Fruit fly (Drosophila melanogaster) whole organism, embryonic: Measurements from ENCODE around the gene usp.

Experiments used
- ATbp ChIP-seq: fragments of 200-800 bp; sonication (Bioruptor generic); optimal IDR thresholded peaks from 2 replicates; lab custom pipeline; 2017; ENCODE audit warnings: missing biosample characterization, mild to moderate bottlenecking, missing genetic modification characterization, missing genetic modification reagents
- Blimp-1 ChIP-seq: fragments of 200-800 bp; sonication (Bioruptor generic); optimal IDR thresholded peaks from 3 replicates; lab custom pipeline; 2018; ENCODE audit warnings: missing biosample characterization, missing genetic modification characterization, mild to moderate bottlenecking, moderate library complexity, missing genetic modification reagents
- CG10654 ChIP-seq: fragments of 200-800 bp; sonication (Bioruptor generic); optimal IDR thresholded peaks from 2 replicates; lab custom pipeline; 2016; ENCODE audit warnings: missing biosample characterization, missing genetic modification characterization
- CG10979 ChIP-seq: fragments of 200-800 bp; sonication (Bioruptor generic); optimal IDR thresholded peaks from 2 replicates; lab custom pipeline; 2018; ENCODE audit warnings: missing biosample characterization, mild to moderate bottlenecking, missing genetic modification characterization, moderate library complexity
- CG11085 ChIP-seq: fragments of 200-800 bp; sonication (Bioruptor generic); IDR thresholded peaks from 2 replicates; pipeline ENCODE4 v1.3.6; 2022; ENCODE audit warnings: missing biosample characterization, missing genetic modification characterization
- CG11398 ChIP-seq: fragments of 200-800 bp; sonication (Bioruptor generic); optimal IDR thresholded peaks from 2 replicates; lab custom pipeline; 2016; ENCODE audit warnings: missing biosample characterization, missing genetic modification characterization
- CG11695 ChIP-seq: fragments of 200-800 bp; sonication (Bioruptor generic); IDR thresholded peaks from 3 replicates; pipeline ENCODE4 v1.3.6; 2022; ENCODE audit warnings: missing biosample characterization, missing genetic modification characterization
- CG12391 ChIP-seq: fragments of 200-800 bp; sonication (Bioruptor generic); optimal IDR thresholded peaks from 3 replicates; lab custom pipeline; 2018; ENCODE audit warnings: missing biosample characterization, mild to moderate bottlenecking, missing genetic modification characterization, moderate library complexity
- CG12769 ChIP-seq: fragments of 200-800 bp; sonication (Bioruptor generic); optimal IDR thresholded peaks from 2 replicates; lab custom pipeline; 2019; ENCODE audit warnings: missing biosample characterization, mild to moderate bottlenecking, missing genetic modification characterization, moderate library complexity
- CG12942 ChIP-seq: fragments of 200-800 bp; sonication (Bioruptor generic); optimal IDR thresholded peaks from 3 replicates; lab custom pipeline; 2016; ENCODE audit warnings: missing biosample characterization, missing genetic modification characterization
- CG13624 ChIP-seq: fragments of 200-800 bp; sonication (Bioruptor generic); optimal IDR thresholded peaks from 2 replicates; lab custom pipeline; 2016; ENCODE audit warnings: missing biosample characterization, missing genetic modification characterization
- CG13894 ChIP-seq: fragments of 200-800 bp; sonication (Bioruptor generic); optimal IDR thresholded peaks from 3 replicates; lab custom pipeline; 2018; ENCODE audit warnings: missing biosample characterization, mild to moderate bottlenecking, missing genetic modification characterization, moderate library complexity
- CG14860 ChIP-seq: fragments of 200-800 bp; sonication (Bioruptor generic); IDR thresholded peaks from 3 replicates; pipeline ENCODE4 v1.3.6; 2022; ENCODE audit warnings: missing biosample characterization, missing genetic modification characterization; ENCODE audit not compliant: partially characterized antibody
- CG15479 ChIP-seq: fragments of 200-800 bp; sonication (Bioruptor generic); optimal IDR thresholded peaks from 3 replicates; lab custom pipeline; 2019; ENCODE audit warnings: missing biosample characterization, mild to moderate bottlenecking, missing genetic modification characterization, moderate library complexity
- CG15514 ChIP-seq: fragments of 200-800 bp; sonication (Bioruptor generic); optimal IDR thresholded peaks from 3 replicates; lab custom pipeline; 2017; ENCODE audit warnings: missing biosample characterization, missing genetic modification characterization, mild to moderate bottlenecking, moderate library complexity, missing genetic modification reagents
- CG17829 ChIP-seq: fragments of 200-800 bp; optimal IDR thresholded peaks from 2 replicates; lab custom pipeline; 2019; ENCODE audit warnings: missing biosample characterization, mild to moderate bottlenecking, missing genetic modification characterization, moderate library complexity
- CG18262 ChIP-seq: fragments of 200-800 bp; optimal IDR thresholded peaks from 3 replicates; lab custom pipeline; 2019; ENCODE audit warnings: missing biosample characterization, mild to moderate bottlenecking, missing genetic modification characterization, moderate library complexity
- CG2120 ChIP-seq: fragments of 200-800 bp; sonication (Bioruptor generic); optimal IDR thresholded peaks from 3 replicates; lab custom pipeline; 2016; ENCODE audit warnings: missing biosample characterization, missing genetic modification characterization
- CG34224 ChIP-seq: fragments of 200-800 bp; sonication (Bioruptor generic); IDR thresholded peaks from 3 replicates; pipeline ENCODE4 v1.3.6; 2022; ENCODE audit warnings: missing biosample characterization, missing genetic modification characterization; ENCODE audit not compliant: partially characterized antibody
- CG7839 ChIP-seq: fragments of 200-800 bp; sonication (Bioruptor generic); optimal IDR thresholded peaks from 3 replicates; lab custom pipeline; 2018; ENCODE audit warnings: missing biosample characterization, mild to moderate bottlenecking, missing genetic modification characterization, moderate library complexity
- CG7987 ChIP-seq: fragments of 200-800 bp; sonication (Bioruptor generic); optimal IDR thresholded peaks from 2 replicates; lab custom pipeline; 2018; ENCODE audit warnings: missing biosample characterization, mild to moderate bottlenecking, missing genetic modification characterization, moderate library complexity
- CG9932 ChIP-seq: fragments of 200-800 bp; sonication (Bioruptor generic); IDR thresholded peaks from 2 replicates; pipeline ENCODE4 v1.3.6; 2022; ENCODE audit warnings: missing biosample characterization, missing genetic modification characterization
- Deaf1 ChIP-seq: fragments of 200-800 bp; optimal IDR thresholded peaks from 3 replicates; lab custom pipeline; 2019; ENCODE audit warnings: missing biosample characterization, mild to moderate bottlenecking, missing genetic modification characterization, moderate library complexity
- Doc3 ChIP-seq: fragments of 200-800 bp; sonication (Bioruptor generic); IDR thresholded peaks from 3 replicates; pipeline ENCODE4 v1.3.6; 2022; ENCODE audit warnings: missing biosample characterization, missing genetic modification characterization; ENCODE audit not compliant: partially characterized antibody
- Drgx ChIP-seq: fragments of 200-800 bp; sonication (Bioruptor generic); IDR thresholded peaks from 2 replicates; pipeline ENCODE4 v1.3.6; 2022; ENCODE audit warnings: missing biosample characterization, missing genetic modification characterization
- Eip74EF ChIP-seq, 2 experiments: fragments of 200-800 bp in 1 of 2; fragments of >200 bp in 1 of 2; sonication (Bioruptor generic) in 1 of 2; optimal IDR thresholded peaks; 2 replicates each; lab custom pipeline; 2017 to 2019; ENCODE audit warnings: missing biosample characterization in 2 of 2, missing genetic modification characterization in 2 of 2, mild to moderate bottlenecking in 1 of 2, moderate library complexity in 1 of 2
- GATAe ChIP-seq: fragments of 200-800 bp; sonication (Bioruptor generic); conservative IDR thresholded peaks from 2 replicates; pipeline ENCODE4 v1.3.6; 2022; ENCODE audit warnings: missing biosample characterization, missing genetic modification characterization
- MESR4 ChIP-seq: fragments of 200-800 bp; sonication (Bioruptor generic); optimal IDR thresholded peaks from 2 replicates; lab custom pipeline; 2018; ENCODE audit warnings: missing biosample characterization, mild to moderate bottlenecking, missing genetic modification characterization, moderate library complexity
- Mad ChIP-seq: fragments of 200-800 bp; sonication (Bioruptor generic); optimal IDR thresholded peaks from 2 replicates; lab custom pipeline; 2016; ENCODE audit warnings: missing biosample characterization, missing genetic modification characterization
- Mes4 ChIP-seq: fragments of 200-800 bp; sonication (Bioruptor generic); optimal IDR thresholded peaks from 2 replicates; lab custom pipeline; 2016; ENCODE audit warnings: missing biosample characterization, missing genetic modification characterization
- Poxn ChIP-seq: fragments of 200-800 bp; sonication (Bioruptor generic); IDR thresholded peaks from 2 replicates; pipeline ENCODE4 v1.3.6; 2022; ENCODE audit warnings: missing biosample characterization, missing genetic modification characterization
- Stat92E ChIP-seq, 3 experiments: fragments of >200 bp in 2 of 3; fragments of 200-800 bp in 1 of 3; sonication (Bioruptor generic) in 1 of 3; optimal IDR thresholded peaks; 2 replicates each; lab custom pipeline; 2017 to 2019; ENCODE audit warnings: missing biosample characterization in 3 of 3, missing genetic modification characterization in 3 of 3, mild to moderate bottlenecking in 1 of 3, moderate library complexity in 1 of 3
- TFAM ChIP-seq: fragments of 200-800 bp; sonication (Bioruptor generic); optimal IDR thresholded peaks from 2 replicates; lab custom pipeline; 2017; ENCODE audit warnings: missing biosample characterization, missing genetic modification characterization, inconsistent platforms
- Usf ChIP-seq: fragments of 200-800 bp; sonication (Bioruptor generic); optimal IDR thresholded peaks from 2 replicates; lab custom pipeline; 2017; ENCODE audit warnings: missing genotype, missing biosample characterization, missing genetic modification characterization
- dpn ChIP-seq, 2 experiments: fragments of 200-800 bp; sonication (Bioruptor generic); optimal IDR thresholded peaks; 3 replicates each; lab custom pipeline; 2016; ENCODE audit warnings: missing biosample characterization in 2 of 2, missing genetic modification characterization in 2 of 2
- eve ChIP-seq, 2 experiments: fragments of >200 bp; optimal IDR thresholded peaks; 2 replicates each; lab custom pipeline; 2017; ENCODE audit warnings: missing biosample characterization in 2 of 2, missing genetic modification characterization in 2 of 2
- fru ChIP-seq: fragments of >200 bp; optimal IDR thresholded peaks from 2 replicates; lab custom pipeline; 2017
- gce ChIP-seq: fragments of 200-800 bp; sonication (Bioruptor generic); IDR thresholded peaks from 3 replicates; pipeline ENCODE4 v1.3.6; 2022; ENCODE audit warnings: missing biosample characterization, missing genetic modification characterization
- gcm2 ChIP-seq: fragments of 200-800 bp; sonication (Bioruptor generic); optimal IDR thresholded peaks from 2 replicates; lab custom pipeline; 2016; ENCODE audit warnings: missing biosample characterization, missing genetic modification characterization
- lola ChIP-seq, 3 experiments: fragments of >200 bp in 2 of 3; fragments of 200-800 bp in 1 of 3; sonication (Bioruptor generic) in 1 of 3; optimal IDR thresholded peaks; 2 replicates each; lab custom pipeline; 2017 to 2019; ENCODE audit warnings: missing biosample characterization in 3 of 3, missing genetic modification characterization in 3 of 3, mild to moderate bottlenecking in 1 of 3, moderate library complexity in 1 of 3
- lov ChIP-seq, 2 experiments: fragments of 200-800 bp in 1 of 2; fragments of >200 bp in 1 of 2; sonication (Bioruptor generic) in 1 of 2; IDR thresholded peaks in 1 of 2; optimal IDR thresholded peaks in 1 of 2; 2 replicates in 1 of 2; 3 replicates in 1 of 2; pipeline versions ENCODE4 v1.3.6 to Lab custom; 2017 to 2022; ENCODE audit warnings: missing biosample characterization in 1 of 2, missing genetic modification characterization in 1 of 2
- pan ChIP-seq, 4 experiments: fragments of >200 bp in 3 of 4; fragments of 200-800 bp in 1 of 4; sonication (Bioruptor generic) in 1 of 4; optimal IDR thresholded peaks in 3 of 4; IDR thresholded peaks in 1 of 4; 2 replicates each; pipeline versions ENCODE4 v1.3.6 to Lab custom; 2017 to 2022; ENCODE audit warnings: missing biosample characterization in 2 of 4, missing genetic modification characterization in 2 of 4, mixed read lengths in 1 of 4
- phol ChIP-seq: fragments of 200-800 bp; sonication (Bioruptor generic); optimal IDR thresholded peaks from 3 replicates; lab custom pipeline; 2018; ENCODE audit warnings: missing biosample characterization, mild to moderate bottlenecking, missing genetic modification characterization, moderate library complexity
- tup ChIP-seq: fragments of 200-800 bp; sonication (Bioruptor generic); optimal IDR thresholded peaks from 2 replicates; lab custom pipeline; 2016; ENCODE audit warnings: missing biosample characterization, mild to moderate bottlenecking, missing genetic modification characterization, moderate library complexity
- usp ChIP-seq: fragments of >200 bp; optimal IDR thresholded peaks from 2 replicates; lab custom pipeline; 2017; ENCODE audit warnings: missing biosample characterization, missing genetic modification characterization
- zfh2 ChIP-seq: fragments of 200-800 bp; sonication (Bioruptor generic); optimal IDR thresholded peaks from 2 replicates; lab custom pipeline; 2016; ENCODE audit warnings: missing biosample characterization, missing genetic modification characterization

The usp gene

dm6 chrX:2010010-2010873 is 31.9 kb downstream of the usp start, which contains the start of gene east (continued):
- TF ChIP-seq eve (GFP tag; optimal IDR thresholded peaks at IDR 0.05; lab: Kevin White, UChicago) (no peak), Doc3 (GFP tag; lab: Robert Waterston, UW) (no peak), CG2120 (GFP tag; lab: Kevin White, UChicago) (no peak), Blimp-1 (GFP tag; lab: Kevin White, UChicago) (no peak), Poxn (GFP tag; lab: Robert Waterston, UW) (no peak), CG12769 (tag; lab: Kevin White, UChicago) (no peak), Eip74EF (GFP tag; optimal IDR thresholded peaks at IDR 0.05; lab: Kevin White, UChicago) (peak in 1 of 2 experiments; percentile 39), Drgx (0 out of 2 replicates have a peak, but pooled peaks have one; percentile 5), Mad (no peak), CG15479 (GFP tag; lab: Kevin White, UChicago) (no peak), usp (GFP tag; lab: Kevin White, UChicago) (no peak), lola (GFP tag; optimal IDR thresholded peaks at IDR 0.05; lab: Kevin White, UChicago) (no peak), CG18262 (tag; lab: Kevin White, UChicago) (no peak), CG11085 (GFP tag; lab: Robert Waterston, UW) (no peak), CG11695 (GFP tag; lab: Robert Waterston, UW) (no peak), Deaf1 (tag; lab: Kevin White, UChicago) (peak; percentile 89), zfh2 (GFP tag; lab: Kevin White, UChicago) (no peak), gcm2 (GFP tag; lab: Kevin White, UChicago) (no peak), CG17829 (tag; lab: Kevin White, UChicago) (peak; percentile 46), dpn (GFP tag; optimal IDR thresholded peaks at IDR 0.05; lab: Kevin White, UChicago) (no peak), phol (tag; lab: Kevin White, UChicago) (peak; percentile 97), CG9932 (GFP tag; lab: Robert Waterston, UW) (no peak), fru (lab: Kevin White, UChicago) (no peak), gce (no peak), CG13624 (GFP tag; lab: Kevin White, UChicago) (no peak), TFAM (GFP tag; lab: Kevin White, UChicago) (no peak), CG14860 (GFP tag; lab: Robert Waterston, UW) (no peak), Stat92E (GFP tag; optimal IDR thresholded peaks at IDR 0.05; lab: Kevin White, UChicago) (no peak), CG34224 (0 out of 3 replicates have a peak, but pooled peaks have one; percentile 17), MESR4 (peak; percentile 79), ATbp (GFP tag; lab: Kevin White, UChicago) (no peak), CG10654 (GFP tag; lab: Kevin White, UChicago) (no peak), lov (optimal IDR thresholded peaks at IDR 0.05; lab: Kevin White, UChicago) (no peak), lov (GFP tag; IDR thresholded peaks at IDR 0.05; lab: Robert Waterston, UW) (0 out of 3 replicates have a peak, but pooled peaks have one; percentile 11)
- TF ChIP-seq, all 482 proteins: peak for 55

dm6 chrX:2009453-2010009 is 32.6 kb downstream of the usp start:
- TF ChIP-seq CG7987 (GFP tag; lab: Kevin White, UChicago) (no peak), CG15514 (peak; percentile 48), tup (GFP tag; lab: Kevin White, UChicago) (peak; percentile 31), GATAe (GFP tag; lab: Robert Waterston, UW) (no peak), pan (optimal IDR thresholded peaks at IDR 0.05; lab: Kevin White, UChicago) (no peak), pan (GFP tag; optimal IDR thresholded peaks at IDR 0.05 in 1 of 2, IDR thresholded peaks at IDR 0.05 in 1 of 2) (peak in 1 of 2 experiments; percentile 60), Usf (peak; percentile 84), CG12391 (peak; percentile 83), CG10979 (tag; lab: Kevin White, UChicago) (peak; percentile 74), CG12942 (GFP tag; lab: Kevin White, UChicago) (peak; percentile 46), CG13894 (tag; lab: Kevin White, UChicago) (no peak), Mes4 (GFP tag; lab: Kevin White, UChicago) (peak; percentile 69), CG7839 (tag; lab: Kevin White, UChicago) (peak; percentile 79), CG11398 (GFP tag; lab: Kevin White, UChicago) (peak; percentile 28)
